Worm (Caenorhabditis elegans) whole organism, L1 larva: Measurements from ENCODE around the gene F52D2.12.

Experiments used
- C16A3.4 ChIP-seq: fragments of 150-350 bp; optimal IDR thresholded peaks from 2 replicates; lab custom pipeline; 2014; ENCODE audit warnings: missing biosample characterization, missing genetic modification characterization
- F16B12.6 ChIP-seq: fragments of 150-350 bp; optimal IDR thresholded peaks from 2 replicates; lab custom pipeline; 2014; ENCODE audit warnings: missing biosample characterization, missing genetic modification characterization
- aha-1 ChIP-seq: fragments of 150-350 bp; optimal IDR thresholded peaks from 2 replicates; lab custom pipeline; 2014; ENCODE audit warnings: missing biosample characterization, missing genetic modification characterization
- alr-1 ChIP-seq: fragments of 200-800 bp; sonication (Bioruptor generic); optimal IDR thresholded peaks from 2 replicates; lab custom pipeline; 2018; ENCODE audit warnings: borderline replicate concordance, mild to moderate bottlenecking, missing genetic modification characterization, missing compliant biosample characterization
- ama-1 ChIP-seq: fragments of 150-350 bp; optimal IDR thresholded peaks from 2 replicates; lab custom pipeline; 2014
- blmp-1 ChIP-seq: fragments of 150-350 bp; optimal IDR thresholded peaks from 2 replicates; lab custom pipeline; 2014; ENCODE audit warnings: missing biosample characterization, missing genetic modification characterization
- ceh-63 ChIP-seq: fragments of 200-800 bp; sonication (Bioruptor generic); optimal IDR thresholded peaks from 2 replicates; lab custom pipeline; 2018; ENCODE audit warnings: mild to moderate bottlenecking, missing genetic modification characterization, missing compliant biosample characterization
- ceh-82 ChIP-seq, 3 experiments: fragments of 150-350 bp in 1 of 3; sonication (generic microtip) in 2 of 3; optimal IDR thresholded peaks; 2 replicates each; lab custom pipeline; 2014 to 2017; ENCODE audit warnings: missing biosample characterization in 3 of 3, missing genetic modification characterization in 3 of 3
- dpl-1 ChIP-seq, 3 experiments: fragments of 150-350 bp in 2 of 3; sonication (generic microtip) in 1 of 3; optimal IDR thresholded peaks; 2 replicates each; lab custom pipeline; 2014 to 2017; ENCODE audit warnings: missing biosample characterization in 3 of 3, missing genetic modification characterization in 3 of 3, missing genetic modification reagents in 3 of 3
- efl-1 ChIP-seq, 4 experiments: fragments of 150-350 bp; optimal IDR thresholded peaks in 3 of 4; peaks in 1 of 4; 1 replicate in 1 of 4; 2 replicates in 3 of 4; lab custom pipeline; 2014; ENCODE audit warnings: missing biosample characterization in 2 of 4, missing genetic modification characterization in 2 of 4, missing genetic modification reagents in 2 of 4
- egl-27 ChIP-seq, 2 experiments: fragments of 150-350 bp in 1 of 2; sonication (generic microtip); optimal IDR thresholded peaks; 3 replicates each; lab custom pipeline; 2017 to 2018; ENCODE audit warnings: missing biosample characterization in 2 of 2, missing genetic modification characterization in 2 of 2, missing genetic modification reagents in 2 of 2
- elt-2 ChIP-seq: sonication (generic microtip); optimal IDR thresholded peaks from 2 replicates; lab custom pipeline; 2016; ENCODE audit warnings: missing genetic modification characterization, mild to moderate bottlenecking, inconsistent platforms, missing compliant biosample characterization, missing genetic modification reagents
- elt-3 ChIP-seq, 6 experiments: fragments of 150-350 bp in 1 of 6; sonication (generic microtip); optimal IDR thresholded peaks; 2 replicates each; lab custom pipeline; 2017 to 2018; ENCODE audit warnings: missing biosample characterization in 6 of 6, missing genetic modification characterization in 6 of 6, inconsistent platforms in 1 of 6
- grh-1 ChIP-seq: fragments of 200-800 bp; sonication (Bioruptor generic); IDR thresholded peaks from 2 replicates; pipeline ENCODE4 v1.3.6; 2022; ENCODE audit warnings: missing genetic modification reagents, missing genetic modification characterization, missing compliant biosample characterization
- hlh-17 ChIP-seq: fragments of 200-800 bp; sonication (Bioruptor generic); optimal IDR thresholded peaks from 2 replicates; lab custom pipeline; 2018; ENCODE audit warnings: missing genetic modification characterization, mild to moderate bottlenecking, missing compliant biosample characterization, moderate library complexity, borderline replicate concordance
- hpl-2 ChIP-seq: fragments of 150-350 bp; optimal IDR thresholded peaks from 2 replicates; lab custom pipeline; 2014; ENCODE audit warnings: missing biosample characterization, missing genetic modification reagents, missing genetic modification characterization
- lin-14 ChIP-seq: fragments of 200-800 bp; sonication (Bioruptor generic); optimal IDR thresholded peaks from 2 replicates; lab custom pipeline; 2018; ENCODE audit warnings: mild to moderate bottlenecking, missing genetic modification characterization, moderate library complexity, missing compliant biosample characterization
- lin-35 ChIP-seq, 2 experiments: fragments of 150-350 bp; optimal IDR thresholded peaks; 2 replicates each; lab custom pipeline; 2014; ENCODE audit warnings: missing biosample characterization in 2 of 2, missing genetic modification characterization in 2 of 2, missing genetic modification reagents in 2 of 2
- lir-3 ChIP-seq: sonication (generic microtip); optimal IDR thresholded peaks from 2 replicates; lab custom pipeline; 2016; ENCODE audit warnings: mild to moderate bottlenecking, missing genetic modification characterization, moderate library complexity, missing compliant biosample characterization; ENCODE audit not compliant: poor library complexity
- lsy-2 ChIP-seq, 2 experiments: fragments of 150-350 bp; optimal IDR thresholded peaks; 2 replicates each; lab custom pipeline; 2014; ENCODE audit warnings: missing biosample characterization in 2 of 2, missing genetic modification characterization in 2 of 2
- mab-9 ChIP-seq: fragments of 200-800 bp; sonication (Bioruptor generic); IDR thresholded peaks from 2 replicates; pipeline ENCODE4 v1.3.6; 2022; ENCODE audit warnings: missing genetic modification reagents, missing genetic modification characterization, missing compliant biosample characterization
- nhr-20 ChIP-seq: sonication (generic microtip); optimal IDR thresholded peaks from 2 replicates; lab custom pipeline; 2016; ENCODE audit warnings: mild to moderate bottlenecking, missing genetic modification characterization, missing compliant biosample characterization
- nhr-237 ChIP-seq: fragments of 150-350 bp; optimal IDR thresholded peaks from 2 replicates; lab custom pipeline; 2014; ENCODE audit warnings: missing biosample characterization, missing genetic modification characterization
- nhr-47 ChIP-seq: sonication (generic microtip); optimal IDR thresholded peaks from 2 replicates; lab custom pipeline; 2016; ENCODE audit warnings: mild to moderate bottlenecking, missing genetic modification characterization, moderate library complexity, missing compliant biosample characterization
- nhr-71 ChIP-seq: sonication (generic microtip); optimal IDR thresholded peaks from 2 replicates; lab custom pipeline; 2016; ENCODE audit warnings: mild to moderate bottlenecking, missing genetic modification characterization, moderate library complexity, missing compliant biosample characterization
- nhr-76 ChIP-seq: sonication (generic microtip); optimal IDR thresholded peaks from 2 replicates; lab custom pipeline; 2017; ENCODE audit warnings: missing biosample characterization, missing genetic modification characterization
- nhr-77 ChIP-seq: fragments of 150-350 bp; optimal IDR thresholded peaks from 2 replicates; lab custom pipeline; 2014; ENCODE audit warnings: missing biosample characterization, missing genetic modification characterization
- nhr-90 ChIP-seq: sonication (generic microtip); optimal IDR thresholded peaks from 2 replicates; lab custom pipeline; 2016; ENCODE audit warnings: mild to moderate bottlenecking, missing genetic modification characterization, missing compliant biosample characterization; ENCODE audit not compliant: poor library complexity
- rnt-1 ChIP-seq: sonication (generic microtip); optimal IDR thresholded peaks from 2 replicates; lab custom pipeline; 2016; ENCODE audit warnings: mild to moderate bottlenecking, missing genetic modification characterization, moderate library complexity, missing compliant biosample characterization
- skn-1 ChIP-seq: fragments of 150-350 bp; optimal IDR thresholded peaks from 2 replicates; lab custom pipeline; 2014; ENCODE audit warnings: missing biosample characterization, missing genetic modification characterization
- snu-23 ChIP-seq: sonication (generic microtip); optimal IDR thresholded peaks from 2 replicates; lab custom pipeline; 2016; ENCODE audit warnings: missing genetic modification characterization, missing compliant biosample characterization
- swsn-7 ChIP-seq: sonication (generic microtip); optimal IDR thresholded peaks from 2 replicates; lab custom pipeline; 2016; ENCODE audit warnings: missing genetic modification characterization, missing compliant biosample characterization
- tbx-2 ChIP-seq: sonication (generic microtip); optimal IDR thresholded peaks from 2 replicates; lab custom pipeline; 2016; ENCODE audit warnings: missing genetic modification characterization, missing compliant biosample characterization
- vab-15 ChIP-seq: sonication (generic microtip); optimal IDR thresholded peaks from 2 replicates; lab custom pipeline; 2017; ENCODE audit warnings: missing genotype, mild to moderate bottlenecking, missing genetic modification characterization, missing compliant biosample characterization
- xbp-1 ChIP-seq: sonication (generic microtip); optimal IDR thresholded peaks from 2 replicates; lab custom pipeline; 2016; ENCODE audit warnings: missing genetic modification characterization, missing compliant biosample characterization
- zag-1 ChIP-seq: fragments of 150-350 bp; optimal IDR thresholded peaks from 2 replicates; lab custom pipeline; 2014; ENCODE audit warnings: missing biosample characterization, missing genetic modification characterization
- ztf-4 ChIP-seq: fragments of 150-350 bp; optimal IDR thresholded peaks from 2 replicates; lab custom pipeline; 2014; ENCODE audit warnings: missing biosample characterization, missing genetic modification characterization

F52D2.12 gene

DNA sequence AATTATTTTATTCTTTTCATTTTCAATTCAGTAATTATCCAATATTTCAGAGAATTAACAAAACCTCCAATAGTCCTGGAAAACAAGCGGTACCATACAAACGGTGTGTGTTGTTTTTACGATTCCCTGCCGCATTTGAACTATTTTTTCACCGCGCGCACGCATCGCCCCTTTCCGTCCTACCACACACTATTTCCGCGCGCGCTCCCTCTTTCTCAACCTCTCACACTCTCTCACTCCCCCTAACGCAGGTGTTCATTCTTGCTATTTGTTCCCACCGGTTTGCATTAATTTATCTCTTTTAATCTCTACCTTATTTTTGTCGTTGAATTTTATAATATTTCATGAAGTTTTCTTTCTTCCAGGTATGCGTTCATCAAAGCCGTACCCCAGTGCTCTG is at the start of gene F52D2.12:
Gene F52D2.12, plus strand, starts transcription at position 307 of the 400 bp plus-strand sequence.
- TF ChIP-seq nhr-71 (tag; lab: Kevin White, UChicago) (no peak), efl-1 (optimal IDR thresholded peaks at IDR 0.05; lab: Kevin White, UChicago) (no peak), efl-1 (GFP tag; optimal IDR thresholded peaks at IDR 0.05 in 1 of 2; lab: Kevin White, UChicago) (peak in 1 of 2 experiments; percentile 19), vab-15 (tag; lab: Kevin White, UChicago) (no peak)

DNA sequence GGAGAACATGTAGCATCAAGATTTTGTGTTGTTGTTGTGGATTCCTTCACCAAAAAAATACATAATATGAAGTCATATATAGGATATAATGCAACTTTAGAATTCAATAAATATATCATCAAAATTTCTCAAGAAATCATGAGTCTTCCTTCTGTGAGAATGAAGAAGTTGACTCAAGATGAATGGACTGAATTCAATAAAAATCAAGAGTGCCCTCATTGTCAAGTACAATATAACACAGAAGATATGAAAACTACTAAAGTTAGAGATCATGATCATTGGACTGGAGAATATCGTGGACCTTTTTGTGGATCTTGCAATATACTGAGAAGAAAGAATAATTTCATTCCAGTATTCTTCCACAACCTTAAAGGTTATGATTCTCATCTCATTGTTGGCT is 42.4 kb upstream of the F52D2.12 start:
- TF ChIP-seq mab-9 (GFP tag; lab: Robert Waterston, UW) (no peak), elt-3 (tag; optimal IDR thresholded peaks at IDR 0.05; lab: Kevin White, UChicago) (no peak), tbx-2 (tag; lab: Kevin White, UChicago) (no peak), grh-1 (GFP tag; lab: Robert Waterston, UW) (no peak), nhr-237 (tag; lab: Kevin White, UChicago) (no peak), alr-1 (tag; lab: Kevin White, UChicago) (no peak)

DNA sequence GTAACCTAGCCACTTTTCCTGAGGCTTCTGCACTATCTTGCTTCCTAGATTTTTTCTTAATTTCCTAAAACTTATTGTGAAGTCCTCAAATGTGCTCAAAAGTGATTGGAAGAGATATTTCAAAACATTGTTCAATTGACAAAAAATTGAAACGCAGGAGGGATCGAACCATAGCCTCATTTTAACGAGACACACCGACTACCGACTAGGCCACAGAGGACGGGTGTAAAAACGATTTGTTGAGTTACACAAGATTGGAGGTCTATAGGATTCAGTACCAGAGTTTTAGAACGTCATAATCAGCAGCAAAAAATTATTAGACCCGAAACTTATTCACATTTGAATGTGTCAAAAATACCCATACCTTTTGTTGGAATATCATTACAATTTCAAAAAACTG is 38.6 kb upstream of the F52D2.12 start:
- no peak for TF ChIP-seq efl-1 (optimal IDR thresholded peaks at IDR 0.05; lab: Kevin White, UChicago)
- peak in 1 of 2 experiments; percentile 70 for TF ChIP-seq efl-1 (GFP tag; optimal IDR thresholded peaks at IDR 0.05 in 1 of 2; lab: Kevin White, UChicago)
- TF ChIP-seq ceh-82 (tag; optimal IDR thresholded peaks at IDR 0.05; lab: Kevin White, UChicago): no peak

DNA sequence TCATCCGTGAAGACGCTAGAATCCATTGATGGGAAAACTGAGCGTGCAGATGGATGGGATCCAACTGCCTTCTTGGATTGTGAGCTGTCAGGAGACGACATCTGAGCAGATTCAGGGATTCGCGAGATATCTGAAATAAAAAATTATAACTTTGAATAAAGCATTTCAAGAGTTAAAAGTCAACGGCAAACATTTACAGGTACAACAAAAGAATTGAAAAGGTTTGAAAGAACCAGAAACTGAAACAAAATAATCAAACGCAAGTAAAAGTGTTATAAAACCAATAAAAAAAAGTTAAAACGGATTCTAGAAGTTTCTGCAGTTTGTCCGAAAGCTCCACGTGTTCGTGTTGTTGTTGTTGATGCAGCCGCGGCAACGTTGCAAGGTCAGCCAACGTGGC is 37.9 kb upstream of the F52D2.12 start, which contains the start of gene Y59E1A.4:
Gene Y59E1A.4, minus strand, starts transcription at position 101 of the 400 bp plus-strand sequence.
- TF ChIP-seq hpl-2 (GFP tag; lab: Kevin White, UChicago): no peak
- TF ChIP-seq nhr-76 (tag; lab: Kevin White, UChicago): no peak
- TF ChIP-seq C16A3.4 (tag; lab: Kevin White, UChicago): no peak
- TF ChIP-seq nhr-20: no peak
- TF ChIP-seq mab-9 (GFP tag; lab: Robert Waterston, UW): no peak
- no peak for TF ChIP-seq nhr-77

DNA sequence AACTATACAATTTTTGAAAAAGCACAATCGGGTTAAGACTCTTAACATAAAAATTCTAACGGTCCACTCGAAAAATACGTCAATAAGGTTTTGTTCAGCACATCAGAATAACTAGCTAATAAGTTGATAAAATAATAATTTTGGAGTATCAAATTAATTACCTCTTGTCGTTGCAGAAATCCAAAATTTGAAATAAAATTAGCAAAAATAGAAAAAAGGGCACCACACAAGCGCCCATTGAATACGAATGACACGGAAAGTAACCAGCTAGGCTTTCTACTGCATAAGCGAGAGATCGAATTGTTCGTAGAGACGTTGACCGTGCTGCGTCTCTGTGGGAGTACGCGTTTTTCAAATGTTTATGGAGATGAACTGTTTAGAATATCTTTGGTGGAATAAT is 18.8 kb upstream of the F52D2.12 start:
- no peak for TF ChIP-seq ama-1 (lab: Kevin White, UChicago)

DNA sequence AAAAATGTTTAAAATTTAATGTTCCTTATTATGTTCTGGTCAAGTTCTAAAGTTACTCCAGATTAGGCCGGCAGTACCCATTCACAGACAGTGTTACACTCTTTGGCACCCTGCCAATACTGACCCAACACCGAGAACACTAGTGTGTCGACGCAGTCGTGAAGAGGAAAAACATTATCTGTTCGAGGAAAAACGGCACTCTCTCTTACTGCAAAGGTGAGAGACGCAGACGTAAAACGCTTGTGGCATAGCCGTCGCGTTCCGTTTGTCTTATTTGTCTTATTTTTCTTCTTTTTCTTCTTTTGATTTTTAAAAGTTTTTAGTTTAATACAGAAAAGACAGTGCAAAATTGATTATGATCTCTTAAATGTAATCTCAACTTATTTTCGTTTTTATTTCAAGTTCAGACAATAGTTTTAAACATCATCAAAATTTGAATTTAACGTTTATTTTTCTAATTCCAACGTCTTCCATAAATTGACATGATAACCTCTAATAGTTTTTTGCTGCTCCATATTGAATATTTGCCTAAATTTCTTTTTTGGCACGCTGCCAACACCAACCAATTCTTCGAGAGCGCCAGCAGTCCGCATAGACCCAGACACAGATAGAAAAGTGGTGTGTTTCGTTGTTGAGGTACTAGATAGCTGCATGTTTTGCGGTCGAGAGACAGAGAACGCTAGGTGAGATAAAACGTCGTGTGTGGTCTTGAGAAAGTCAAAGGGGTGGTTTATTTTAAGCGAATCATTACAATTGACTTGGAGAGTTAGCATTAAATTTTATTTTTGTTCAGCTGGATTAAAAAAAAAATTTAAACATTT is 16.7 kb upstream of the F52D2.12 start:
- TF ChIP-seq F16B12.6: peak; percentile 20
- no peak for TF ChIP-seq ztf-4 (tag; lab: Kevin White, UChicago)
- TF ChIP-seq nhr-20: peak; percentile 39
- peak; percentile 64 for TF ChIP-seq skn-1 (tag; lab: Kevin White, UChicago)
- peak; percentile 22 for TF ChIP-seq xbp-1
- peak; percentile 21 for TF ChIP-seq swsn-7 (tag; lab: Kevin White, UChicago)
- peak in 2 of 3 experiments; percentile 4 to 58 for TF ChIP-seq ceh-82 (tag; optimal IDR thresholded peaks at IDR 0.05; lab: Kevin White, UChicago)
- no peak for TF ChIP-seq aha-1
- no peak for TF ChIP-seq hlh-17 (GFP tag; lab: Kevin White, UChicago)
- peak; percentile 52 for TF ChIP-seq snu-23
- peak; percentile 83 for TF ChIP-seq rnt-1 (tag; lab: Kevin White, UChicago)
- peak; percentile 21 for TF ChIP-seq elt-2
- TF ChIP-seq nhr-90 (tag; lab: Kevin White, UChicago): peak; percentile 42
- no peak for TF ChIP-seq lir-3 (tag; lab: Kevin White, UChicago)
- TF ChIP-seq lsy-2 (tag; optimal IDR thresholded peaks at IDR 0.05; lab: Kevin White, UChicago): peak in 1 of 2 experiments; percentile 50
- no peak for TF ChIP-seq ceh-63 (GFP tag; lab: Kevin White, UChicago)
- TF ChIP-seq C16A3.4 (tag; lab: Kevin White, UChicago): peak; percentile 53
- no peak for TF ChIP-seq zag-1 (tag; lab: Kevin White, UChicago)
- peak in 1 of 2 experiments; percentile 45 for TF ChIP-seq lin-35 (GFP tag; optimal IDR thresholded peaks at IDR 0.05; lab: Kevin White, UChicago)
- peak; percentile 86 for TF ChIP-seq lin-14 (GFP tag; lab: Kevin White, UChicago)
- TF ChIP-seq dpl-1 (GFP tag; optimal IDR thresholded peaks at IDR 0.05; lab: Kevin White, UChicago): peak in 1 of 3 experiments; percentile 20
- peak; percentile 42 for TF ChIP-seq tbx-2 (tag; lab: Kevin White, UChicago)
- TF ChIP-seq nhr-47 (tag; lab: Kevin White, UChicago): peak; percentile 41
- TF ChIP-seq mab-9 (GFP tag; lab: Robert Waterston, UW): no peak
- no peak for TF ChIP-seq egl-27 (tag; optimal IDR thresholded peaks at IDR 0.05; lab: Kevin White, UChicago)
- peak; percentile 34 for TF ChIP-seq blmp-1 (tag; lab: Kevin White, UChicago)
- peak in 1 of 2 experiments; percentile 11 for TF ChIP-seq efl-1 (optimal IDR thresholded peaks at IDR 0.05; lab: Kevin White, UChicago)
- TF ChIP-seq efl-1 (GFP tag; optimal IDR thresholded peaks at IDR 0.05 in 1 of 2; lab: Kevin White, UChicago): peak in 1 of 2 experiments; percentile 81
- TF ChIP-seq nhr-71 (tag; lab: Kevin White, UChicago): peak; percentile 45
